Worm (Caenorhabditis elegans) whole organism, young adult: ENCODE results near the gene nsph-1.1.

Source experiments
- F57C9.4 ChIP-seq: sonication (generic microtip); optimal IDR thresholded peaks from 2 replicates; lab custom pipeline; 2017; ENCODE audit warnings: mild to moderate bottlenecking, missing genetic modification characterization, missing compliant biosample characterization
- cebp-2 ChIP-seq: fragments of 200-800 bp; sonication (Bioruptor generic); IDR thresholded peaks from 2 replicates; pipeline ENCODE4 v1.3.6; 2022; ENCODE audit warnings: missing genetic modification characterization, missing compliant biosample characterization
- die-1 ChIP-seq: sonication (generic microtip); optimal IDR thresholded peaks from 2 replicates; lab custom pipeline; 2016; ENCODE audit warnings: missing genotype, mild to moderate bottlenecking, missing genetic modification characterization, missing compliant biosample characterization
- ekl-4 ChIP-seq: fragments of 200-800 bp; sonication (Bioruptor generic); IDR thresholded peaks from 2 replicates; pipeline ENCODE4 v1.3.6; 2022; ENCODE audit warnings: missing genetic modification reagents, missing genetic modification characterization, missing compliant biosample characterization
- lin-40 ChIP-seq: sonication (generic microtip); optimal IDR thresholded peaks from 2 replicates; lab custom pipeline; 2016; ENCODE audit warnings: missing genetic modification characterization, mild to moderate bottlenecking, missing compliant biosample characterization, missing genotype, missing genetic modification reagents
- ztf-22 ChIP-seq: fragments of 200-800 bp; sonication (Bioruptor generic); optimal IDR thresholded peaks from 2 replicates; lab custom pipeline; 2018; ENCODE audit warnings: mild to moderate bottlenecking, missing genetic modification characterization, moderate library complexity, missing compliant biosample characterization

DNA sequence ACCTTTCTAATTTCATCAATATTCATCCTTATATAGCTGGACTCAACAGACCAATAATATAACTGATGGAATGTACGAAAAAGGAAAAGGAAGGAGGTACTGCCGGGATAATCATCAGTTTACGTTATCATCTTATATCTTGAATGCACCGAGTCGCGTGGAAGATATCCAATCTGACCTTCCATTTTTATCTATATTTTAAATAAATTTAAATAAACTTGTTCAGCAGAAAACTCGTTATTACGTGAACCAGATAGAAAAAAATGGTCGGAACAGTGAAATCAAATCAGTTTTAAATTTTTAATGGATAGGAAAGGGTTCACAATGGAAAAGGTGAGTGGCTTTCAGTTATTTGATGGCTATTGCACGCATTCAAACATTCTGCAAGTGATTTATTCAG is 322 bp downstream of the nsph-1.1 start, which contains the start of gene pah-1:
- no peak for TF ChIP-seq ztf-22 (GFP tag; lab: Kevin White, UChicago)
- TF ChIP-seq lin-40 (tag; lab: Kevin White, UChicago) = no peak
- no peak for TF ChIP-seq die-1 (tag; lab: Kevin White, UChicago)
- no peak for TF ChIP-seq F57C9.4 (tag; lab: Kevin White, UChicago)
- no peak for TF ChIP-seq cebp-2
- no peak for TF ChIP-seq ekl-4
